Fruit fly (Drosophila melanogaster): ENCODE data around the gene Gyc32E.

The Gyc32E gene

dm6 chr2L:11123499-11123898 lies 25.4 kb downstream of the Gyc32E start, which contains the start of the genes Csl4 and Nup160 (continued):
- peak; percentile 66; the same call in 2 of the 4 replicates for TF ChIP-seq Gug (GFP tag; IDR thresholded peaks at IDR 0.05)
- no peak for TF ChIP-seq dmrt99B (tag; optimal IDR thresholded peaks at IDR 0.05)
- TF ChIP-seq CG13287 (GFP tag; IDR thresholded peaks at IDR 0.05; ENCODE audit: partially characterized antibody) = peak; percentile 71
- peak; percentile 40 for TF ChIP-seq Spps (tag; optimal IDR thresholded peaks at IDR 0.05)
- TF ChIP-seq CG2116 (GFP tag; optimal IDR thresholded peaks at IDR 0.05) = peak; percentile 74
- no peak for TF ChIP-seq pan (optimal IDR thresholded peaks at IDR 0.05)
- peak in 1 of 2 experiments; percentile 81 for TF ChIP-seq pan (GFP tag; optimal IDR thresholded peaks at IDR 0.05 in 1 of 2, IDR thresholded peaks at IDR 0.05 in 1 of 2)
- TF ChIP-seq unpg (GFP tag; optimal IDR thresholded peaks at IDR 0.05) = no peak
- TF ChIP-seq CHES-1-like (GFP tag; optimal IDR thresholded peaks at IDR 0.05) = peak; percentile 88
- peak; percentile 33 for TF ChIP-seq CG2202 (tag; optimal IDR thresholded peaks at IDR 0.05)
- TF ChIP-seq ttk (GFP tag; IDR thresholded peaks at IDR 0.05) = peak; percentile 74
- peak; percentile 78 for TF ChIP-seq CG17328 (GFP tag; IDR thresholded peaks at IDR 0.05)
- TF ChIP-seq grau (tag; optimal IDR thresholded peaks at IDR 0.05) = peak; percentile 74
- peak; percentile 65 for TF ChIP-seq NFAT (GFP tag; IDR thresholded peaks at IDR 0.05)
- peak; percentile 68 for TF ChIP-seq Camta (GFP tag; optimal IDR thresholded peaks at IDR 0.05)
- peak; percentile 85 for TF ChIP-seq pho (GFP tag; optimal IDR thresholded peaks at IDR 0.05)
- 0 out of 3 replicates have a peak, but pooled peaks have one; percentile 37 for TF ChIP-seq Optix (GFP tag; IDR thresholded peaks at IDR 0.05)
- TF ChIP-seq CG5180 (GFP tag; optimal IDR thresholded peaks at IDR 0.05) = no peak
- peak; percentile 60 for TF ChIP-seq CG13296 (GFP tag; optimal IDR thresholded peaks at IDR 0.05)
- TF ChIP-seq aop (GFP tag; IDR thresholded peaks at IDR 0.05) = no peak
- peak; percentile 46 for TF ChIP-seq Hmx (GFP tag; optimal IDR thresholded peaks at IDR 0.05)
- peak; percentile 37 for TF ChIP-seq CG33557 (GFP tag; optimal IDR thresholded peaks at IDR 0.05)
- TF ChIP-seq CG8765 (GFP tag; IDR thresholded peaks at IDR 0.05) = peak; percentile 30; the same call in 1 of the 2 replicates
- TF ChIP-seq CG1024 (GFP tag; IDR thresholded peaks at IDR 0.05) = no peak
- peak; percentile 78 to 79 for TF ChIP-seq chif (GFP tag; optimal IDR thresholded peaks at IDR 0.05)
- TF ChIP-seq ind (GFP tag; optimal IDR thresholded peaks at IDR 0.05) = peak; percentile 81
- TF ChIP-seq ara (GFP tag; IDR thresholded peaks at IDR 0.05) = peak; percentile 75
- TF ChIP-seq CG11456 (GFP tag; IDR thresholded peaks at IDR 0.05) = peak; percentile 82
- TF ChIP-seq CG34224 (GFP tag; IDR thresholded peaks at IDR 0.05; ENCODE audit: partially characterized antibody) = peak; percentile 34; the same call in 1 of the 3 replicates
- TF ChIP-seq exex (tag; optimal IDR thresholded peaks at IDR 0.05) = peak; percentile 19
- peak; percentile 97 for TF ChIP-seq Ets65A (GFP tag)
- TF ChIP-seq Mes4 (GFP tag; optimal IDR thresholded peaks at IDR 0.05) = peak; percentile 69
- peak; percentile 71 for TF ChIP-seq CG4854 (GFP tag; optimal IDR thresholded peaks at IDR 0.05)
- TF ChIP-seq sc (optimal IDR thresholded peaks at IDR 0.05) = no peak
- peak; percentile 49 for TF ChIP-seq sc (GFP tag; optimal IDR thresholded peaks at IDR 0.05)
- no peak for TF ChIP-seq nerfin-2 (GFP tag; IDR thresholded peaks at IDR 0.05; ENCODE audit: partially characterized antibody)
- TF ChIP-seq zfh2 (GFP tag; optimal IDR thresholded peaks at IDR 0.05) = peak; percentile 89
- TF ChIP-seq trh (GFP tag; optimal IDR thresholded peaks at IDR 0.05) = peak; percentile 28
- peak in 1 of 2 experiments; percentile 49 for TF ChIP-seq crp (GFP tag; optimal IDR thresholded peaks at IDR 0.05)
- peak; percentile 86 for TF ChIP-seq Xbp1 (GFP tag; optimal IDR thresholded peaks at IDR 0.05)
- TF ChIP-seq CG3847 (GFP tag; IDR thresholded peaks at IDR 0.05) = peak; percentile 88
- TF ChIP-seq CG1647 (GFP tag; optimal IDR thresholded peaks at IDR 0.05) = peak; percentile 83
- TF ChIP-seq ATbp (GFP tag; optimal IDR thresholded peaks at IDR 0.05) = no peak
- peak; percentile 76 for TF ChIP-seq Fer1 (GFP tag; optimal IDR thresholded peaks at IDR 0.05)
- peak; percentile 71; the same call in 2 of the 3 replicates for TF ChIP-seq dysf (GFP tag; IDR thresholded peaks at IDR 0.05)
- TF ChIP-seq CG31365 (tag; optimal IDR thresholded peaks at IDR 0.05) = no peak
- TF ChIP-seq pzg (GFP tag; optimal IDR thresholded peaks at IDR 0.05) = peak; percentile 67
- no peak for TF ChIP-seq yki (optimal IDR thresholded peaks at IDR 0.05)
- TF ChIP-seq CG12236 (GFP tag; optimal IDR thresholded peaks at IDR 0.05) = peak; percentile 69
- peak; percentile 83 to 85 for TF ChIP-seq Pdp1 (GFP tag; optimal IDR thresholded peaks at IDR 0.05)
- TF ChIP-seq crc (GFP tag; optimal IDR thresholded peaks at IDR 0.05) = peak; percentile 57
- peak; percentile 85 for TF ChIP-seq chn (GFP tag; optimal IDR thresholded peaks at IDR 0.05)

All from whole organism, embryonic.